Fruit fly (Drosophila melanogaster) Kc167 (cell line): Measurements from ENCODE around the gene Als2.

Experiments used
- Myc ChIP-seq: fragments of >200 bp; optimal IDR thresholded peaks from 2 replicates; lab custom pipeline; 2017; ENCODE audit warnings: missing external identifiers
- psq ChIP-seq: fragments of >200 bp; optimal IDR thresholded peaks from 2 replicates; lab custom pipeline; 2017; ENCODE audit warnings: missing external identifiers

DNA sequence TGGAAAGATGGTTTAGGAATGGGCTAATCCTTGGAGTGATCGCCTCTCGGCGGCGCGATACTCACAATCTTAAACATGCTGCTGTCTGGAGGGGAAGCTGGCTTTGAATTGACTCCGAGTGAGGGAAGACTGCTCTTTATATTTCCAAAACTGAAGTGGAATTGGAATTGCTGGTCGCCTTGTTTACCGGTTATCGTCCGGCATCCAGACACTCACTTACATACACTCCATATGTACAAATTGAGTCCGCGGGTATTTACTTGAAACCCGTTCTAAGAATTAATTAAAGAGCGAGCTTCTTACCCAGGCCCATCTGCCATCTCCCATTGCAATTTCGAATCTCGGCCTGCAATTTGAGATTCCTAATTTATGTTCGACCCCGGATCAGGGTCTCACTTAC, 12.7 kb downstream of the Als2 start, which contains the start of gene Cpr78E:
- TF ChIP-seq psq (lab: Kevin White, UChicago) (no peak), Myc (no peak)
